Fruit fly (Drosophila melanogaster): ENCODE measurements around the gene CG15386.
A peak's percentile ranks its signal among the peaks of the same experiment; 100 is the strongest.

The CG15386 gene

DNA sequence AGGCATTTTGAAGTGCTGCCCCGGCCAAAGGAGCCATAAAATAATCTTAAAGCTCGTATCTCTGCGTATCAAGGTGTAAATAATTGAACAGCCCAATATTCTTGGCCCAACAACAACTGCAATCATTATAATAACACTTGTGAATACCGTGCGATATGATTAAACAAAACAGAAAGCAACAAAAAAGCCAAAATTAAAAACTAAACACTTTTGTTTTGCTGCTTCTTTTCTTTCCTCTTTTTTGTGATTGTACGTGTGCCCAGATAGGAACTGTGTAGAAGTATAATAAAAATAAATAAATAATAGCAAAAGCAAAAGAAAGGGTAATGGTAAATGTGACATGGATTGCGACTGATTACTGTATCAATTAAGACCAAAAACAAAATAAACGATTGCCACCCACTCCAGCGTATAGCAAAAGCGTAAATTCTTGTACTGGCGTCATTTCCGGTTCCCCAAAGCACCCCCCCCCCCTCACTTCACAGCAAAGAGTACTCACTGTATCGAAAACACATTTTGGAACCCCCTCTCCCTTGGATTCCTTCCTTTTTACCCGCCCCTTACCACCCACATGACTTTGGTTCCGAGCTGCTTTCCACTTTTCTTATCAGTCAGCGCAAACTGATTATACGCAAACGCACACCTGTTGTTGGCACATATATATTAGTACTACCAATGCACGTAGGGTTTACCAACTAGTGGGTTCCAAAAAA is 45.5 kb downstream of the CG15386 start (continued):
- no peak for TF ChIP-seq CG3838 (GFP tag; optimal IDR thresholded peaks at IDR 0.05)
- TF ChIP-seq CG10431 (GFP tag; optimal IDR thresholded peaks at IDR 0.05) = no peak
- TF ChIP-seq CG16813 (GFP tag; IDR thresholded peaks at IDR 0.05; ENCODE audit: partially characterized antibody) = no peak
- peak; percentile 45; the same call in 1 of the 2 replicates for TF ChIP-seq CG32532 (GFP tag; IDR thresholded peaks at IDR 0.05)
- no peak for TF ChIP-seq ash1 (GFP tag; optimal IDR thresholded peaks at IDR 0.05)
- TF ChIP-seq CG17568 (GFP tag; optimal IDR thresholded peaks at IDR 0.05) = peak; percentile 7
- no peak for TF ChIP-seq CG7556 (GFP tag; optimal IDR thresholded peaks at IDR 0.05)
- TF ChIP-seq fru (optimal IDR thresholded peaks at IDR 0.05) = no peak
- no peak for TF ChIP-seq Abd-B (GFP tag; optimal IDR thresholded peaks at IDR 0.05)
- no peak for TF ChIP-seq CG18619 (GFP tag; optimal IDR thresholded peaks at IDR 0.05)
- TF ChIP-seq nerfin-1 (tag; optimal IDR thresholded peaks at IDR 0.05) = no peak
- no peak for TF ChIP-seq Opbp (GFP tag; IDR thresholded peaks at IDR 0.05; ENCODE audit: partially characterized antibody)
- peak; percentile 20 for TF ChIP-seq Meics (GFP tag; optimal IDR thresholded peaks at IDR 0.05)
- no peak for TF ChIP-seq ERR (GFP tag; optimal IDR thresholded peaks at IDR 0.05)
- no peak for TF ChIP-seq CG10979 (tag; optimal IDR thresholded peaks at IDR 0.05)
- no peak for TF ChIP-seq zfh1 (GFP tag; IDR thresholded peaks at IDR 0.05)
- TF ChIP-seq Adf1 (GFP tag; IDR thresholded peaks at IDR 0.05) = no peak; the same call in 1 of the 2 replicates
- no peak for TF ChIP-seq psq (GFP tag; optimal IDR thresholded peaks at IDR 0.05)
- no peak for TF ChIP-seq CG2199 (GFP tag; IDR thresholded peaks at IDR 0.05)
- TF ChIP-seq Jarid2 (GFP tag; optimal IDR thresholded peaks at IDR 0.05) = peak; percentile 19
- no peak for TF ChIP-seq CG12155 (GFP tag; optimal IDR thresholded peaks at IDR 0.05)
- TF ChIP-seq Doc3 (GFP tag; IDR thresholded peaks at IDR 0.05; ENCODE audit: partially characterized antibody) = no peak
- no peak for TF ChIP-seq Sox102F (GFP tag; optimal IDR thresholded peaks at IDR 0.05)
- TF ChIP-seq ind (GFP tag; optimal IDR thresholded peaks at IDR 0.05) = no peak
- TF ChIP-seq Atf6 (GFP tag; IDR thresholded peaks at IDR 0.05) = no peak
- no peak for TF ChIP-seq CG34224 (GFP tag; IDR thresholded peaks at IDR 0.05; ENCODE audit: partially characterized antibody)
- TF ChIP-seq CG8089 (GFP tag; optimal IDR thresholded peaks at IDR 0.05) = no peak
- no peak for TF ChIP-seq wor (GFP tag; IDR thresholded peaks at IDR 0.05)
- no peak for TF ChIP-seq CG9817 (tag; optimal IDR thresholded peaks at IDR 0.05)
- TF ChIP-seq CG17328 (GFP tag; IDR thresholded peaks at IDR 0.05) = no peak
- TF ChIP-seq CG10147 (GFP tag; optimal IDR thresholded peaks at IDR 0.05) = peak; percentile 27
- TF ChIP-seq oc (tag; optimal IDR thresholded peaks at IDR 0.05) = no peak
- TF ChIP-seq H2.0 (GFP tag; IDR thresholded peaks at IDR 0.05) = no peak
- TF ChIP-seq Mes4 (GFP tag; optimal IDR thresholded peaks at IDR 0.05) = no peak
- TF ChIP-seq dmrt99B (tag; optimal IDR thresholded peaks at IDR 0.05) = no peak
- TF ChIP-seq cwo (GFP tag; optimal IDR thresholded peaks at IDR 0.05) = peak; percentile 63
- TF ChIP-seq CG12744 (GFP tag; optimal IDR thresholded peaks at IDR 0.05) = no peak
- no peak for TF ChIP-seq CG12236 (GFP tag; optimal IDR thresholded peaks at IDR 0.05)
- TF ChIP-seq CG10543 (GFP tag; optimal IDR thresholded peaks at IDR 0.05) = peak; percentile 71
- TF ChIP-seq nom (GFP tag; optimal IDR thresholded peaks at IDR 0.05) = no peak
- no peak for TF ChIP-seq CG17912 (GFP tag; optimal IDR thresholded peaks at IDR 0.05)
- no peak for TF ChIP-seq CG4617 (GFP tag; optimal IDR thresholded peaks at IDR 0.05; ENCODE audit: borderline replicate concordance)
- no peak for TF ChIP-seq CG7745 (tag; optimal IDR thresholded peaks at IDR 0.05)
- TF ChIP-seq bbx (GFP tag; IDR thresholded peaks at IDR 0.05; ENCODE audit: partially characterized antibody) = no peak
- no peak for TF ChIP-seq abd-A (tag; optimal IDR thresholded peaks at IDR 0.05)
- peak; percentile 35 for TF ChIP-seq Fer1 (GFP tag; optimal IDR thresholded peaks at IDR 0.05)
- TF ChIP-seq CG15269 (tag; optimal IDR thresholded peaks at IDR 0.05) = no peak
- peak; percentile 6 for TF ChIP-seq Med (GFP tag)
- TF ChIP-seq Usf (GFP tag; optimal IDR thresholded peaks at IDR 0.05) = no peak

Measured in whole organism, embryonic.